Fruit fly (Drosophila melanogaster) whole organism, embryonic: ENCODE measurements around the gene CG2641.

ENCODE experiments used
- Atf-2 ChIP-seq: fragments of 200-800 bp; sonication (Bioruptor generic); optimal IDR thresholded peaks from 2 replicates; lab custom pipeline; 2016; ENCODE audit warnings: missing biosample characterization, missing genetic modification characterization
- Blimp-1 ChIP-seq: fragments of 200-800 bp; sonication (Bioruptor generic); optimal IDR thresholded peaks from 3 replicates; lab custom pipeline; 2018; ENCODE audit warnings: missing biosample characterization, missing genetic modification characterization, mild to moderate bottlenecking, moderate library complexity, missing genetic modification reagents
- CG10543 ChIP-seq: fragments of 200-800 bp; sonication (Bioruptor generic); optimal IDR thresholded peaks from 3 replicates; lab custom pipeline; 2017; ENCODE audit warnings: missing biosample characterization, mild to moderate bottlenecking, missing genetic modification characterization, moderate library complexity
- CG10565 ChIP-seq: fragments of 200-800 bp; sonication (Bioruptor generic); optimal IDR thresholded peaks from 3 replicates; lab custom pipeline; 2016; ENCODE audit warnings: missing biosample characterization, mild to moderate bottlenecking, missing genetic modification characterization
- CG13894 ChIP-seq: fragments of 200-800 bp; sonication (Bioruptor generic); optimal IDR thresholded peaks from 3 replicates; lab custom pipeline; 2018; ENCODE audit warnings: missing biosample characterization, mild to moderate bottlenecking, missing genetic modification characterization, moderate library complexity
- CG14860 ChIP-seq: fragments of 200-800 bp; sonication (Bioruptor generic); IDR thresholded peaks from 3 replicates; pipeline ENCODE4 v1.3.6; 2022; ENCODE audit warnings: missing biosample characterization, missing genetic modification characterization; ENCODE audit not compliant: partially characterized antibody
- CG15269 ChIP-seq: fragments of 200-800 bp; sonication (Bioruptor generic); optimal IDR thresholded peaks from 2 replicates; lab custom pipeline; 2018; ENCODE audit warnings: missing biosample characterization, mild to moderate bottlenecking, missing genetic modification characterization, moderate library complexity
- CG1602 ChIP-seq: fragments of 200-800 bp; sonication (Bioruptor generic); optimal IDR thresholded peaks from 3 replicates; lab custom pipeline; 2016; ENCODE audit warnings: missing biosample characterization, missing genetic modification characterization
- CG17328 ChIP-seq: fragments of 200-800 bp; sonication (Bioruptor generic); IDR thresholded peaks from 2 replicates; pipeline ENCODE4 v1.3.6; 2022; ENCODE audit warnings: missing biosample characterization, missing genetic modification characterization
- CG17568 ChIP-seq: fragments of 200-800 bp; sonication (Bioruptor generic); optimal IDR thresholded peaks from 2 replicates; lab custom pipeline; 2018; ENCODE audit warnings: missing biosample characterization, mild to moderate bottlenecking, missing genetic modification characterization, moderate library complexity
- CG2120 ChIP-seq: fragments of 200-800 bp; sonication (Bioruptor generic); optimal IDR thresholded peaks from 3 replicates; lab custom pipeline; 2016; ENCODE audit warnings: missing biosample characterization, missing genetic modification characterization
- CG2202 ChIP-seq: fragments of 200-800 bp; sonication (Bioruptor generic); optimal IDR thresholded peaks from 2 replicates; lab custom pipeline; 2018; ENCODE audit warnings: missing biosample characterization, mild to moderate bottlenecking, missing genetic modification characterization
- CG3163 ChIP-seq: fragments of 200-800 bp; sonication (Bioruptor generic); optimal IDR thresholded peaks from 3 replicates; lab custom pipeline; 2016; ENCODE audit warnings: missing biosample characterization, missing genetic modification characterization
- CG32767 ChIP-seq: fragments of 200-800 bp; sonication (Bioruptor generic); IDR thresholded peaks from 2 replicates; pipeline ENCODE4 v1.3.6; 2022; ENCODE audit warnings: missing biosample characterization, missing genetic modification characterization
- CG42726 ChIP-seq: fragments of 200-800 bp; sonication (Bioruptor generic); IDR thresholded peaks from 2 replicates; pipeline ENCODE4 v1.3.6; 2022; ENCODE audit warnings: missing biosample characterization, missing genetic modification characterization; ENCODE audit not compliant: partially characterized antibody
- CG4328 ChIP-seq: fragments of 200-800 bp; sonication (Bioruptor generic); optimal IDR thresholded peaks from 3 replicates; lab custom pipeline; 2017; ENCODE audit warnings: missing biosample characterization, missing genetic modification reagents, missing genetic modification characterization
- CG4820 ChIP-seq: fragments of 200-800 bp; sonication (Bioruptor generic); optimal IDR thresholded peaks from 3 replicates; lab custom pipeline; 2016; ENCODE audit warnings: missing biosample characterization, missing genetic modification characterization
- Camta ChIP-seq: fragments of 200-800 bp; sonication (Bioruptor generic); optimal IDR thresholded peaks from 2 replicates; lab custom pipeline; 2016; ENCODE audit warnings: missing biosample characterization, missing genetic modification characterization
- D19A ChIP-seq: fragments of 200-800 bp; optimal IDR thresholded peaks from 3 replicates; lab custom pipeline; 2019; ENCODE audit warnings: missing biosample characterization, mild to moderate bottlenecking, missing genetic modification characterization, moderate library complexity
- Dip3 ChIP-seq: fragments of 200-800 bp; sonication (Bioruptor generic); optimal IDR thresholded peaks from 3 replicates; lab custom pipeline; 2016; ENCODE audit warnings: missing biosample characterization, missing genetic modification characterization
- Ets65A ChIP-seq: fragments of 200-800 bp; sonication (Bioruptor generic); peaks from one replicate; lab custom pipeline; 2016; ENCODE audit warnings: missing biosample characterization, missing genetic modification characterization
- Max ChIP-seq: fragments of 200-800 bp; sonication (Bioruptor generic); optimal IDR thresholded peaks from 2 replicates; lab custom pipeline; 2016; ENCODE audit warnings: missing biosample characterization, mild to moderate bottlenecking, missing genetic modification characterization
- Myb ChIP-seq: fragments of 200-800 bp; sonication (Bioruptor generic); optimal IDR thresholded peaks from 2 replicates; lab custom pipeline; 2016; ENCODE audit warnings: missing biosample characterization, missing genetic modification characterization
- Sry-δ ChIP-seq: fragments of 200-800 bp; sonication (Bioruptor generic); optimal IDR thresholded peaks from 2 replicates; lab custom pipeline; 2016; ENCODE audit warnings: missing biosample characterization, missing genetic modification characterization
- Ssrp ChIP-seq: fragments of 200-800 bp; sonication (Bioruptor generic); optimal IDR thresholded peaks from 2 replicates; lab custom pipeline; 2018; ENCODE audit warnings: missing biosample characterization, mild to moderate bottlenecking, missing genetic modification characterization, moderate library complexity
- Taf1 ChIP-seq: fragments of 200-800 bp; sonication (Bioruptor generic); IDR thresholded peaks from 2 replicates; pipeline ENCODE4 v1.3.6; 2022; ENCODE audit warnings: missing biosample characterization, missing genetic modification characterization
- Xrp1 ChIP-seq: fragments of 200-800 bp; sonication (Bioruptor generic); IDR thresholded peaks from 2 replicates; pipeline ENCODE4 v1.3.6; 2022; ENCODE audit warnings: missing biosample characterization, missing genetic modification characterization
- ase ChIP-seq: fragments of 200-800 bp; sonication (Bioruptor generic); IDR thresholded peaks from 3 replicates; pipeline ENCODE4 v1.3.6; 2022; ENCODE audit warnings: missing biosample characterization, missing genetic modification characterization
- ash1 ChIP-seq: fragments of 200-800 bp; sonication (Bioruptor generic); optimal IDR thresholded peaks from 2 replicates; lab custom pipeline; 2018; ENCODE audit warnings: missing biosample characterization, mild to moderate bottlenecking, missing genetic modification characterization
- bab2 ChIP-seq: fragments of 200-800 bp; sonication (Bioruptor generic); optimal IDR thresholded peaks from 2 replicates; lab custom pipeline; 2016; ENCODE audit warnings: missing biosample characterization, missing genetic modification characterization
- chinmo ChIP-seq: fragments of 200-800 bp; sonication (Bioruptor generic); IDR thresholded peaks from 4 replicates; pipeline ENCODE4 v1.3.6; 2022; ENCODE audit warnings: missing biosample characterization, missing genetic modification characterization; ENCODE audit not compliant: partially characterized antibody
- dysf ChIP-seq: fragments of 200-800 bp; sonication (Bioruptor generic); IDR thresholded peaks from 3 replicates; pipeline ENCODE4 v1.3.6; 2022; ENCODE audit warnings: missing biosample characterization, missing genetic modification characterization
- gce ChIP-seq: fragments of 200-800 bp; sonication (Bioruptor generic); IDR thresholded peaks from 3 replicates; pipeline ENCODE4 v1.3.6; 2022; ENCODE audit warnings: missing biosample characterization, missing genetic modification characterization
- hth ChIP-seq: fragments of >200 bp; optimal IDR thresholded peaks from 2 replicates; lab custom pipeline; 2017; ENCODE audit warnings: inconsistent platforms
- mam ChIP-seq: fragments of 200-800 bp; sonication (Bioruptor generic); optimal IDR thresholded peaks from 3 replicates; lab custom pipeline; 2016; ENCODE audit warnings: missing biosample characterization, missing genetic modification characterization
- nom ChIP-seq: fragments of 200-800 bp; sonication (Bioruptor generic); optimal IDR thresholded peaks from 2 replicates; lab custom pipeline; 2017; ENCODE audit warnings: missing biosample characterization, missing genetic modification characterization, mild to moderate bottlenecking, moderate library complexity, missing genetic modification reagents
- pb ChIP-seq: fragments of 200-800 bp; sonication (Bioruptor generic); optimal IDR thresholded peaks from 3 replicates; lab custom pipeline; 2016; ENCODE audit warnings: missing biosample characterization, missing genetic modification characterization
- pho ChIP-seq: fragments of 200-800 bp; sonication (Bioruptor generic); optimal IDR thresholded peaks from 2 replicates; lab custom pipeline; 2016; ENCODE audit warnings: missing biosample characterization, missing genetic modification characterization
- slou ChIP-seq: fragments of 200-800 bp; sonication (Bioruptor generic); optimal IDR thresholded peaks from 3 replicates; lab custom pipeline; 2016; ENCODE audit warnings: missing biosample characterization, missing genetic modification characterization
- sob ChIP-seq: fragments of 200-800 bp; sonication (Bioruptor generic); IDR thresholded peaks from 2 replicates; pipeline ENCODE4 v1.3.6; 2022; ENCODE audit warnings: missing biosample characterization, missing genetic modification characterization
- sqz ChIP-seq: fragments of 200-800 bp; sonication (Bioruptor generic); optimal IDR thresholded peaks from 3 replicates; lab custom pipeline; 2018; ENCODE audit warnings: missing biosample characterization, mild to moderate bottlenecking, missing genetic modification characterization
- stwl ChIP-seq: fragments of 200-800 bp; sonication (Bioruptor generic); optimal IDR thresholded peaks from 3 replicates; lab custom pipeline; 2018; ENCODE audit warnings: missing biosample characterization, mild to moderate bottlenecking, missing genetic modification characterization, moderate library complexity
- tin ChIP-seq: fragments of 200-800 bp; sonication (Bioruptor generic); optimal IDR thresholded peaks from 3 replicates; lab custom pipeline; 2016; ENCODE audit warnings: missing biosample characterization, missing genetic modification characterization
- tio ChIP-seq: fragments of 200-800 bp; sonication (Bioruptor generic); optimal IDR thresholded peaks from 2 replicates; lab custom pipeline; 2017; ENCODE audit warnings: missing biosample characterization, missing genetic modification characterization, inconsistent platforms
- trem ChIP-seq: fragments of 200-800 bp; optimal IDR thresholded peaks from 3 replicates; lab custom pipeline; 2019; ENCODE audit warnings: missing biosample characterization, mild to moderate bottlenecking, missing genetic modification characterization, moderate library complexity
- tup ChIP-seq: fragments of 200-800 bp; sonication (Bioruptor generic); optimal IDR thresholded peaks from 2 replicates; lab custom pipeline; 2016; ENCODE audit warnings: missing biosample characterization, mild to moderate bottlenecking, missing genetic modification characterization, moderate library complexity
- unpg ChIP-seq: fragments of 200-800 bp; sonication (Bioruptor generic); optimal IDR thresholded peaks from 3 replicates; lab custom pipeline; 2018; ENCODE audit warnings: missing biosample characterization, mild to moderate bottlenecking, missing genetic modification characterization, moderate library complexity
- vvl ChIP-seq: fragments of 200-800 bp; sonication (Bioruptor generic); IDR thresholded peaks from 2 replicates; pipeline ENCODE4 v1.3.6; 2022; ENCODE audit warnings: missing biosample characterization, missing genetic modification characterization

Gene CG2641

dm6 chr3R:7809662-7810621 lies 16.1 kb downstream of the CG2641 start, which contains the start of the genes CG2993 and sgll (continued):
- TF ChIP-seq ash1 (GFP tag; lab: Kevin White, UChicago) (peak; percentile 75), pb (GFP tag; lab: Kevin White, UChicago) (peak; percentile 87), sob (GFP tag; lab: Robert Waterston, UW) (peak; percentile 92), CG4328 (GFP tag; lab: Kevin White, UChicago) (peak; percentile 82), Atf-2 (GFP tag; lab: Kevin White, UChicago) (peak; percentile 95), nom (GFP tag; lab: Kevin White, UChicago) (no peak), Sry-δ (GFP tag; lab: Kevin White, UChicago) (peak; percentile 66), CG17328 (GFP tag; lab: Robert Waterston, UW) (peak; percentile 92), dysf (GFP tag; lab: Robert Waterston, UW) (peak; percentile 93), vvl (GFP tag; lab: Robert Waterston, UW) (peak; percentile 95), hth (no peak), chinmo (GFP tag; lab: Robert Waterston, UW) (peak; percentile 87; the same call in 2 of the 4 replicates), tio (GFP tag; lab: Kevin White, UChicago) (peak; percentile 89), Ets65A (GFP tag; lab: Kevin White, UChicago) (peak; percentile 99), pho (GFP tag; lab: Kevin White, UChicago) (peak; percentile 78), Max (GFP tag; lab: Kevin White, UChicago) (peak; percentile 73), CG42726 (GFP tag; lab: Robert Waterston, UW) (peak; percentile 83), CG10543 (GFP tag; lab: Kevin White, UChicago) (peak; percentile 74), CG15269 (tag; lab: Kevin White, UChicago) (peak; percentile 85), tin (GFP tag; lab: Kevin White, UChicago) (peak; percentile 97), Ssrp (tag; lab: Kevin White, UChicago) (peak; percentile 76), CG32767 (GFP tag; lab: Robert Waterston, UW) (no peak; the same call in 1 of the 2 replicates), CG4820 (GFP tag; lab: Kevin White, UChicago) (peak; percentile 95), Xrp1 (GFP tag; lab: Robert Waterston, UW) (no peak; the same call in 1 of the 2 replicates), CG14860 (no peak), unpg (GFP tag; lab: Kevin White, UChicago) (peak; percentile 86), slou (GFP tag; lab: Kevin White, UChicago) (peak; percentile 83), CG3163 (GFP tag; lab: Kevin White, UChicago) (peak; percentile 76), CG13894 (peak; percentile 54), CG1602 (GFP tag; lab: Kevin White, UChicago) (peak; percentile 95), Blimp-1 (GFP tag; lab: Kevin White, UChicago) (peak; percentile 76), bab2 (GFP tag; lab: Kevin White, UChicago) (peak; percentile 97), trem (tag; lab: Kevin White, UChicago) (peak; percentile 61), tup (GFP tag; lab: Kevin White, UChicago) (peak; percentile 48), Myb (GFP tag; lab: Kevin White, UChicago) (peak; percentile 73), mam (peak; percentile 93), stwl (tag; lab: Kevin White, UChicago) (peak; percentile 92), CG2202 (tag; lab: Kevin White, UChicago) (peak; percentile 68), Dip3 (GFP tag; lab: Kevin White, UChicago) (peak; percentile 85), CG10565 (no peak), ase (GFP tag; lab: Robert Waterston, UW) (peak; percentile 93), Camta (GFP tag; lab: Kevin White, UChicago) (peak; percentile 91), D19A (tag; lab: Kevin White, UChicago) (peak; percentile 67), gce (GFP tag; lab: Robert Waterston, UW) (peak; percentile 81), sqz (GFP tag; lab: Kevin White, UChicago) (no peak), CG17568 (GFP tag; lab: Kevin White, UChicago) (no peak), CG2120 (peak; percentile 95), Taf1 (GFP tag; lab: Robert Waterston, UW) (peak; percentile 89)
